ENCODE assay signal across 2 fruit fly cellular contexts in genomic region chr2L:19342018-19342417, dm6.
TF ChIP-seq lines count a peak whose summit lies in the region.

No protein-coding gene starts in this region.

TF ChIP-seq in whole organism, embryonic, 481 proteins besides CTCF, POLR2A, EP300 and RAD21 (continued from another document and continues in another):
- TF ChIP-seq CG13296 (GFP tag; optimal IDR thresholded peaks at IDR 0.05; lab: Kevin White, UChicago) (no peak), HLH3B (GFP tag; IDR thresholded peaks at IDR 0.05; lab: Robert Waterston, UW) (no peak), lbe (GFP tag; optimal IDR thresholded peaks at IDR 0.05; lab: Kevin White, UChicago) (no peak), CG9817 (tag; optimal IDR thresholded peaks at IDR 0.05; lab: Kevin White, UChicago) (no peak), CG32772 (GFP tag; IDR thresholded peaks at IDR 0.05; lab: Robert Waterston, UW) (peak; percentile 46; the same call in 1 of the 2 replicates), Scr (GFP tag; IDR thresholded peaks at IDR 0.05; lab: Robert Waterston, UW; ENCODE audit: partially characterized antibody) (no peak), lola (GFP tag; optimal IDR thresholded peaks at IDR 0.05; lab: Kevin White, UChicago) (peak in 1 of 3 experiments; percentile 68), lmd (GFP tag; IDR thresholded peaks at IDR 0.05; lab: Robert Waterston, UW) (no peak), croc (GFP tag; conservative IDR thresholded peaks at IDR 0.05; lab: Robert Waterston, UW) (no peak; the same call in 2 of the 3 replicates), HmgZ (tag; optimal IDR thresholded peaks at IDR 0.05; lab: Kevin White, UChicago) (no peak), CG16863 (GFP tag; optimal IDR thresholded peaks at IDR 0.05; lab: Kevin White, UChicago) (peak; percentile 42), CG3726 (GFP tag; IDR thresholded peaks at IDR 0.05; lab: Robert Waterston, UW) (no peak), NK7.1 (GFP tag; optimal IDR thresholded peaks at IDR 0.05; lab: Kevin White, UChicago) (no peak), Hey (tag; optimal IDR thresholded peaks at IDR 0.05; lab: Kevin White, UChicago) (no peak), CG17829 (tag; optimal IDR thresholded peaks at IDR 0.05; lab: Kevin White, UChicago) (peak; percentile 59), CG13624 (GFP tag; optimal IDR thresholded peaks at IDR 0.05; lab: Kevin White, UChicago) (no peak), ERR (GFP tag; optimal IDR thresholded peaks at IDR 0.05; lab: Kevin White, UChicago) (no peak), odd (GFP tag; optimal IDR thresholded peaks at IDR 0.05; lab: Kevin White, UChicago) (no peak), CG30020 (tag; optimal IDR thresholded peaks at IDR 0.05; lab: Kevin White, UChicago) (no peak), p53 (GFP tag; optimal IDR thresholded peaks at IDR 0.05; lab: Kevin White, UChicago) (no peak), CG3163 (GFP tag; optimal IDR thresholded peaks at IDR 0.05; lab: Kevin White, UChicago) (no peak), CG31388 (GFP tag; optimal IDR thresholded peaks at IDR 0.05; lab: Kevin White, UChicago) (no peak), Myb (GFP tag; optimal IDR thresholded peaks at IDR 0.05; lab: Kevin White, UChicago) (no peak), CG8478 (optimal IDR thresholded peaks at IDR 0.05; lab: Kevin White, UChicago) (no peak), salm (tag; optimal IDR thresholded peaks at IDR 0.05; lab: Kevin White, UChicago) (no peak), pfk (GFP tag; optimal IDR thresholded peaks at IDR 0.05; lab: Kevin White, UChicago) (no peak), NC2β (GFP tag; optimal IDR thresholded peaks at IDR 0.05; lab: Kevin White, UChicago) (no peak), dmrt11E (tag; optimal IDR thresholded peaks at IDR 0.05; lab: Kevin White, UChicago) (peak; percentile 80), CG2889 (GFP tag; IDR thresholded peaks at IDR 0.05; lab: Robert Waterston, UW) (no peak), CG8924 (tag; optimal IDR thresholded peaks at IDR 0.05; lab: Kevin White, UChicago) (peak; percentile 34), CG18476 (GFP tag; optimal IDR thresholded peaks at IDR 0.05; lab: Kevin White, UChicago) (no peak), Opbp (GFP tag; IDR thresholded peaks at IDR 0.05; lab: Robert Waterston, UW; ENCODE audit: partially characterized antibody) (no peak), CG8388 (GFP tag; optimal IDR thresholded peaks at IDR 0.05; lab: Kevin White, UChicago) (peak; percentile 69), bab2 (GFP tag; optimal IDR thresholded peaks at IDR 0.05; lab: Kevin White, UChicago) (peak; percentile 29), Eip74EF (GFP tag; optimal IDR thresholded peaks at IDR 0.05; lab: Kevin White, UChicago) (no peak), CG34422 (GFP tag; IDR thresholded peaks at IDR 0.05; lab: Robert Waterston, UW) (no peak), HLH54F (GFP tag; optimal IDR thresholded peaks at IDR 0.05; lab: Kevin White, UChicago) (no peak), ase (GFP tag; IDR thresholded peaks at IDR 0.05; lab: Robert Waterston, UW) (no peak), kni (GFP tag; optimal IDR thresholded peaks at IDR 0.05; lab: Kevin White, UChicago) (no peak), CG1832 (GFP tag; optimal IDR thresholded peaks at IDR 0.05; lab: Kevin White, UChicago) (no peak), dpn (GFP tag; optimal IDR thresholded peaks at IDR 0.05; lab: Kevin White, UChicago) (no peak), CrebB (tag; optimal IDR thresholded peaks at IDR 0.05; lab: Kevin White, UChicago) (no peak), fd64A (GFP tag; optimal IDR thresholded peaks at IDR 0.05; lab: Kevin White, UChicago) (peak; percentile 20), slou (GFP tag; optimal IDR thresholded peaks at IDR 0.05; lab: Kevin White, UChicago) (no peak), CG16813 (GFP tag; IDR thresholded peaks at IDR 0.05; lab: Robert Waterston, UW; ENCODE audit: partially characterized antibody) (no peak), CG10321 (GFP tag; IDR thresholded peaks at IDR 0.05; lab: Robert Waterston, UW) (no peak), GATAe (GFP tag; conservative IDR thresholded peaks at IDR 0.05; lab: Robert Waterston, UW) (no peak), CG10979 (tag; optimal IDR thresholded peaks at IDR 0.05; lab: Kevin White, UChicago) (peak; percentile 81), H2.0 (GFP tag; IDR thresholded peaks at IDR 0.05; lab: Robert Waterston, UW) (peak; percentile 45; the same call in 1 of the 2 replicates), CG11247 (GFP tag; IDR thresholded peaks at IDR 0.05; lab: Robert Waterston, UW) (no peak), MESR4 (GFP tag; optimal IDR thresholded peaks at IDR 0.05; lab: Kevin White, UChicago) (no peak), CG10431 (GFP tag; optimal IDR thresholded peaks at IDR 0.05; lab: Kevin White, UChicago) (no peak), tin (GFP tag; optimal IDR thresholded peaks at IDR 0.05; lab: Kevin White, UChicago) (peak; percentile 16), Taf1 (GFP tag; IDR thresholded peaks at IDR 0.05; lab: Robert Waterston, UW) (no peak), hbn (GFP tag; IDR thresholded peaks at IDR 0.05; lab: Robert Waterston, UW; ENCODE audit: partially characterized antibody) (no peak), schlank (tag; optimal IDR thresholded peaks at IDR 0.05; lab: Kevin White, UChicago) (no peak), CG13894 (tag; optimal IDR thresholded peaks at IDR 0.05; lab: Kevin White, UChicago) (no peak), Fer1 (GFP tag; optimal IDR thresholded peaks at IDR 0.05; lab: Kevin White, UChicago) (no peak), Aef1 (GFP tag; IDR thresholded peaks at IDR 0.05; lab: Robert Waterston, UW) (no peak), Rfx (GFP tag; IDR thresholded peaks at IDR 0.05; lab: Robert Waterston, UW) (no peak), psq (GFP tag; optimal IDR thresholded peaks at IDR 0.05; lab: Kevin White, UChicago) (no peak), jigr1 (GFP tag; IDR thresholded peaks at IDR 0.05; lab: Robert Waterston, UW) (no peak), Side (GFP tag; optimal IDR thresholded peaks at IDR 0.05; lab: Kevin White, UChicago) (no peak), CG10209 (GFP tag; optimal IDR thresholded peaks at IDR 0.05; lab: Kevin White, UChicago) (peak; percentile 37), Oaz (GFP tag; IDR thresholded peaks at IDR 0.05; lab: Robert Waterston, UW) (no peak), az2 (GFP tag; optimal IDR thresholded peaks at IDR 0.05; lab: Kevin White, UChicago) (peak; percentile 58), sisA (GFP tag; IDR thresholded peaks at IDR 0.05; lab: Robert Waterston, UW) (no peak), C15 (GFP tag; IDR thresholded peaks at IDR 0.05; lab: Robert Waterston, UW) (no peak), Sox100B (GFP tag; optimal IDR thresholded peaks at IDR 0.05; lab: Kevin White, UChicago) (peak; percentile 12)

TF ChIP-seq in whole organism, prepupa, 60 proteins besides CTCF, POLR2A, EP300 and RAD21 (continued from another document):
- TF ChIP-seq CG6163 (GFP tag; IDR thresholded peaks at IDR 0.05; lab: Robert Waterston, UW) (peak; percentile 87), Met (GFP tag; optimal IDR thresholded peaks at IDR 0.05; lab: Kevin White, UChicago) (peak; percentile 7), lz (GFP tag; optimal IDR thresholded peaks at IDR 0.05; lab: Kevin White, UChicago) (peak; percentile 34), CG7368 (GFP tag; optimal IDR thresholded peaks at IDR 0.05; lab: Kevin White, UChicago) (peak; percentile 75), CG34406 (GFP tag; optimal IDR thresholded peaks at IDR 0.05; lab: Kevin White, UChicago) (peak; percentile 57), Lpt (GFP tag; optimal IDR thresholded peaks at IDR 0.05; lab: Kevin White, UChicago) (peak; percentile 81), CG15336 (GFP tag; IDR thresholded peaks at IDR 0.05; lab: Robert Waterston, UW) (peak; percentile 83), Hr39 (GFP tag; optimal IDR thresholded peaks at IDR 0.05; lab: Kevin White, UChicago) (peak; percentile 26), CG6808 (GFP tag; optimal IDR thresholded peaks at IDR 0.05; lab: Kevin White, UChicago) (peak; percentile 93), CG3032 (tag; optimal IDR thresholded peaks at IDR 0.05; lab: Kevin White, UChicago) (peak; percentile 95), eg (GFP tag; IDR thresholded peaks at IDR 0.05; lab: Robert Waterston, UW) (peak; percentile 81), CG4318 (GFP tag; optimal IDR thresholded peaks at IDR 0.05; lab: Kevin White, UChicago) (peak; percentile 66), CG8119 (GFP tag; IDR thresholded peaks at IDR 0.05; lab: Robert Waterston, UW) (peak; percentile 87), vri (GFP tag; optimal IDR thresholded peaks at IDR 0.05; lab: Kevin White, UChicago) (no peak), CG9139 (GFP tag; optimal IDR thresholded peaks at IDR 0.05; lab: Kevin White, UChicago) (peak; percentile 71), Blimp-1 (GFP tag; optimal IDR thresholded peaks at IDR 0.05; lab: Kevin White, UChicago) (no peak), Sox102F (GFP tag; optimal IDR thresholded peaks at IDR 0.05; lab: Kevin White, UChicago) (no peak), Sox15 (GFP tag; optimal IDR thresholded peaks at IDR 0.05; lab: Kevin White, UChicago) (peak; percentile 31), topi (GFP tag; optimal IDR thresholded peaks at IDR 0.05; lab: Kevin White, UChicago) (peak; percentile 36), Eip93F (GFP tag; optimal IDR thresholded peaks at IDR 0.05; lab: Kevin White, UChicago) (no peak), fd59A (GFP tag; optimal IDR thresholded peaks at IDR 0.05; lab: Kevin White, UChicago) (peak; percentile 90), CG1621 (tag; optimal IDR thresholded peaks at IDR 0.05; lab: Kevin White, UChicago) (peak; percentile 95), esn (GFP tag; optimal IDR thresholded peaks at IDR 0.05; lab: Kevin White, UChicago) (peak; percentile 47), dsx (GFP tag; optimal IDR thresholded peaks at IDR 0.05; lab: Kevin White, UChicago; ENCODE audit: poor library complexity, severe bottlenecking) (peak; percentile 90), OdsH (GFP tag; optimal IDR thresholded peaks at IDR 0.05; lab: Kevin White, UChicago) (peak; percentile 82), CG8319 (GFP tag; optimal IDR thresholded peaks at IDR 0.05; lab: Kevin White, UChicago) (peak; percentile 69), Hr38 (GFP tag; optimal IDR thresholded peaks at IDR 0.05; lab: Kevin White, UChicago) (no peak), spab (GFP tag; optimal IDR thresholded peaks at IDR 0.05; lab: Kevin White, UChicago) (peak; percentile 92), CG11294 (GFP tag; IDR thresholded peaks at IDR 0.05; lab: Robert Waterston, UW) (peak; percentile 75), fkh (GFP tag; optimal IDR thresholded peaks at IDR 0.05; lab: Kevin White, UChicago) (no peak), CG11902 (GFP tag; optimal IDR thresholded peaks at IDR 0.05; lab: Kevin White, UChicago) (no peak), acj6 (GFP tag; optimal IDR thresholded peaks at IDR 0.05; lab: Kevin White, UChicago) (peak; percentile 85), salr (GFP tag; optimal IDR thresholded peaks at IDR 0.05; lab: Kevin White, UChicago) (peak; percentile 82 to 85), Ets96B (tag; optimal IDR thresholded peaks at IDR 0.05; lab: Kevin White, UChicago) (peak; percentile 96), CG31627 (GFP tag; optimal IDR thresholded peaks at IDR 0.05; lab: Kevin White, UChicago) (peak; percentile 25), CG16779 (tag; optimal IDR thresholded peaks at IDR 0.05; lab: Kevin White, UChicago) (peak; percentile 72)
TF ChIP-seq in whole organism, prepupa: peak in this region for 49.
